Fruit fly (Drosophila melanogaster) S2 (cell line): ENCODE data around the gene ebd1.
A peak's percentile ranks its signal among the peaks of the same experiment; 100 is the strongest.

Source experiments
- CG8478 ChIP-seq: fragments of >200 bp; optimal IDR thresholded peaks from 2 replicates; lab custom pipeline; 2018
- CTCF ChIP-seq, 2 experiments: fragments of >200 bp; optimal IDR thresholded peaks; 2 replicates each; lab custom pipeline; 2018

Gene ebd1

DNA sequence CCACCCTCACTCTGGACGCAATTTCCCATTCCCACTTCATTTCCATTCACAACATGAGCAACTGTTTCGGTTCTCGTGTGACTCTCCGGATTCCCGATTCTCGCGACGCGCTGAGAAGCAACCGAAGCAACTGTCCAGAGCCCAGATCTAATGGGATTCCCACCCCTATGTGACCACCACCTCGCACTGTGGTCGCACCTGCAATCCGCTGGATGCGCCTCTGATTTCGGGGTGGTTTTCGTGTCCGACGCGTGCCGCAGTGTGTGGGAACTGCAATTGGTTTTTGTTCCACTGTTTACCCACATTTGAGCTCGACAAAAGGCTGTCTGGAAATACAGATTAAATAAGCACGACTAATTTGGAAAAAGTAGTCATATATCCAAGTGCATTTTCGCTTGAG lies 9.5 kb downstream of the ebd1 start:
- TF ChIP-seq CG8478 (no peak), CTCF (optimal IDR thresholded peaks at IDR 0.05; lab: Kevin White, UChicago) (no peak)

DNA sequence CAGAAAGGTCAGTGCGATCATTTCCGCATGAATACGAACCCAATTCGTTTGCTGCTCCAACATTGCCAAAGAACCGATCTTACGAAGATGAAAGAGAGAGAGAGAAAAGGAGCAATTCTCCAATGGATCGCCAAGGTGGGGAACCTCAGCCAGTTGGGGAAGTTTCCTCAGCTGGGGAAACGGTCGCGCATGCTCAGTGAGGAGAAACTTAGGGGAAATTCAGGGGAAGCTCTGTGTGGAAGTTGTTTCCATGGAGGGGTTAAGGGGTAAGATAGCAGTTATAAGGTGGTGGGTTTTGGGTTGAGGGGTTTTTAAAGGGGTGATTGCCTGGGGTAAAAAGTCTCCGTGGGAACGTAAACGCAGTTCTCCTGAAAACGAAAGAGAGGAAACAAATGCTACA lies 12.0 kb downstream of the ebd1 start:
- no peak for TF ChIP-seq CG8478

DNA sequence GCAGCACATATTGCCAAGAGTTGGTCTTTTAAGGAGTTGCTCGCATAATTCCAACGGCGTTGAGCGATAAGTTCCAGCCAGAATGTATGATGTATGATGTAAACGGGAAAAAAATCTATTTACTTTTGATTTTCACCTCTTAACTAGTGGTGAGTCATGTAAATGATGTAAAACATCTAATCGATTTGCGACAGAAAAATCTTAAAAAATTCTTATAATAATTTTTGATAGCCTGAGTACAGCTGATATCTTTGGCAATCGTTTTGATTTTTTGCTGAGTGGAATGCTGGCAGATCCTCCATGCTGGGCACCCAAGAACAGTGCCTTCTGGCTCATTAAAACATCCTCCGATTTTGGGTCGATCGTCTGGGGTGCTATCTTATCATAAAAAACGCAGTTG lies 18.8 kb downstream of the ebd1 start:
- TF ChIP-seq CG8478 (no peak), CTCF (optimal IDR thresholded peaks at IDR 0.05; lab: Kevin White, UChicago) (no peak)

DNA sequence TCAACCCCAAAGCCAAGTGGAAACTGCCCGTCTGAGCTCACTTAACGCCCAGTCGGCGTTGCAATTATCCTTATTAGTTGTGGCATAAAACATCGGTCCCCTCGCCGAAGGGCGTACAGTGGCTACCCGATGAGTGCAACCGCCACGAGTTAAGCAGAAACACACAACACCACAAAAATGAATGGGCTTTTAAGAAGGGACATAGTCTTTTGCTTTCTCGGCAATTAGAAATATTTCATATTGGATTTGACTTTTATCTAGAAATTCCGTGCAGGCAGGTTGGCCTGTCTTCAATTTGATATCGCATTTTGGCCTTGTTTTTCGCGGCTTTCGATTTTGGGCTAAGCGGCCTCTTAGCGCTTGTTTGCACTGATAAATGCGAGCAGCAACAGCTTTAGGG lies 21.5 kb downstream of the ebd1 start:
- TF ChIP-seq CTCF (optimal IDR thresholded peaks at IDR 0.05; lab: Kevin White, UChicago): no peak
- no peak for TF ChIP-seq CG8478

DNA sequence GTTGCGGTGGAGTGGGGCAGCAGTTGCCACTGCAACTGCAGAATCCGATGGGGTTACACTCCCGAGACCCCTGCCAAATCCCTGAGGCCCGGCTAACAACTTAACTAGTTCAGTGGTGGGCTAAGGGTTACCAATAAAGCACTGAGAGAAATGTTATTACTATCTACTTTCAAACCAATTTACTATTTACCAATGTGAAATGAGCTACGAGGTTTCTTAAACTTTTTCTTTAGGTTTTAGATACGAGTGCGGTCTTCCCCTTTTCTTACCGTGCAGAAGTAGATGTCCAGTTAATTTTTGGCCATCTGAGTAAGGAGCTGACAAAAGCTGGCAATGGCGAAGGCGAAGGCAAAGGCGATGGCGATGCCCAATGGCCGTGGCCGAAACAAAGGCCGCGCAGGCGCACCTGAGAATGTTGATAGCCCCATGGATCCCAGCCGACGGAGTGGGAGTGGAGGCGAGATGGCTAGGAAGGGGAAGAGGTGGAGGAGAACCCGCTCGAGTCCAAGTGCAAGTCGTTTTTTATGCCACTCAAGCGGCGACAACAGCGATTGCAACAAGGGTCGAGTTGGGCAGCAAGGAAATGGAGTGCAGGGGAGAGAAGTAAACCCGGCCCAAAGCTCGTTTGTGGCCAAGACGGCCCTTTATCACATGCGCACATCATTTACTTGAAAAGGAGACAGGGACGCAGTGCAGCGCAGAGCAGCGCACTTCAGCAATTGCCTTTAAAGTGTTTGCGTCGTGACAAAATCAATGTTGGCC lies 24.9 kb downstream of the ebd1 start:
- TF ChIP-seq CTCF (optimal IDR thresholded peaks at IDR 0.05; lab: Kevin White, UChicago) (no peak), CG8478 (no peak)

DNA sequence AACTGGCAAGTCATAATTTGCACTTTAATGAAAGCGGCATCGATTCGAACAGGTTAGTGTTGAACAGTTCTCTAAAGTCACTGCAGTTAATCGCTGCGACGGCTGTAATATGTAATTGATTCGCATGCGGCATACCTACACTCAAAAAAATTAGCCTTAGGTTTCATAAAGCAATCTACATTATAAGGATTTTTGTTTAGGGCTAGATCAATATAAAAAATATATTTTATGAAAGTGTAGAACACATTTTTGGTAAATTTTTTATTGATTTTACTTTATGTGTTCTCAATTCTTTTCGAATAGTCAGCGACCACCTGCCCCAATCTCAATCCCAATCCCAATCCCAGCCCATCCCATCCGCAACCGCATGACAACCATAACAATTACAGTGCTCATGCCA lies 27.1 kb downstream of the ebd1 start:
- TF ChIP-seq CG8478 (no peak), CTCF (optimal IDR thresholded peaks at IDR 0.05; lab: Kevin White, UChicago) (no peak)

DNA sequence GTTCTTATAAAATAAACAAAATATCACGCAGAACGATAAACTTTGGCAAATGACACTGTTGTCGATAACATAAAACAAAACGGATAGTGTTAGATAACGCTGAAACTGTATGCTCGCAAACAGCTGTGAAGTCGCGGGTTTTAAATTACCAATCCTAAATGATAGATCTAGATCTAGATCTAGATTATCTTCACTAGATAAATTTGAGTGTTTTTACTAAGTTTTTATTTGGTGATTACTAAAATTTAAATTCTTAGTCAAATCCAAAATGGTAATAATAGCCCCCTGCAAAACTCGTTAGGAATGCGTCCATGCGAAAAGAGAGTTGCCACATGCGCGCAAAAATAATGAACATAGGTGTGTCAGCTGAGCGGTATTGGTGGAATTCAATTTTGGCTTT lies 31.3 kb downstream of the ebd1 start, which contains the start of the genes MED30 and Rev1:
TSS of gene MED30 (minus strand) at position 71 of the 400 bp plus-strand sequence.
TSS of gene Rev1 (plus strand) at position 345 of the 400 bp plus-strand sequence.
- TF ChIP-seq CTCF (optimal IDR thresholded peaks at IDR 0.05; lab: Kevin White, UChicago) (no peak), CG8478 (no peak)

DNA sequence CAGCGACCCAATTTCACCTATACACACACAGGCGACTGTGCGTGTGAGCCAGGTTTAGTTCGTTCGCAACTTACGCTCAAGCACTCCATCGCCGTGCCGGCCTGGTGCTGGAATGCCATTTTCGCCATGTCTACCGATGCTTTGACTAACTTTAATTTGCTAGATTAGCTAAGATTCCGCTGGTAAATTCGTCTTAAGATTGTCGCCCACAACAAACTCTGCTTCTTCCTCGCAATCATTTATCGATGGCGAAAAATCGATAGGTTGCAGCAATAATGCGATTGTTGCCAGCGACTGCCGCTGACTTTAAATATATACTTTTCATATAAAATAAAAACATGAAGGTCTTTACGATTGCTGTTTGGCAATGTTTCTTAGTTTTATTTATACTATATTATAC lies 32.7 kb downstream of the ebd1 start, which contains the start of gene CG3402:
TSS of gene CG3402 (minus strand) at position 245 of the 400 bp plus-strand sequence.
- no peak for TF ChIP-seq CTCF (optimal IDR thresholded peaks at IDR 0.05; lab: Kevin White, UChicago)
- no peak for TF ChIP-seq CG8478

DNA sequence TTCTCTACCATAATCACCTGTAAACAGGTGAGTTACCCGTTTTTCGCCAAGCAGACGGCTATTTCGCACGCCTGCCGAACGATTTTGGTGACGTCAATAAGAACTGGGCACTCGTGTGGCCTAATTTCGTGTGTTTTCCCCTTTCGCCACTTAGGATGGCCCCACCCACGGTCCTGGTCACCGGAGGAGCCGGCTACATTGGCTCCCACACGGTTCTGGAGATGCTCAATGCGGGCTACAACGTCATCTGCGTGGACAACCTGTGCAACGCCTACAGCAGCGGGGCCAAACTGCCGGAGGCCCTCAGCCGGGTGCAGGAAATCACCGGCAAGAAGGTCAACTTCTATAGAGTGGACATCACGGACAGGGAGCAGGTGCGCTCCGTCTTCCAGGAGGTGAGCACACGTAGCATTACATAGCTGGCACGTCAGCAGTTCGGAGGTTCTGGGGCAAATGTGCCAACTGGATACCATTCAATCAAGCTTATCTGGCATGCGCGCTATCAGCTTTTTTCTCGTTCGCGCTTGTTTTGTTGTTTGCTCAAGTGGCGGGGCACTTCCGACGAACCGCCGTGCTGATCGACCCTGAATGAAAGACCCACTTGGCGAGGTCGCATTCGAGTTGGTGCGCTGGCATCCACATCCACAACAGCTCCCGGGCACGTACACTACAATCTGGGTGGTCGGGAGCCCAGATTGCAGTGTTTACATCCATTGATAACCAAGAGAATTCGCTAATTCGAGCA lies 36.2 kb downstream of the ebd1 start:
- TF ChIP-seq CG8478 (no peak), CTCF (optimal IDR thresholded peaks at IDR 0.05; lab: Kevin White, UChicago) (no peak)

DNA sequence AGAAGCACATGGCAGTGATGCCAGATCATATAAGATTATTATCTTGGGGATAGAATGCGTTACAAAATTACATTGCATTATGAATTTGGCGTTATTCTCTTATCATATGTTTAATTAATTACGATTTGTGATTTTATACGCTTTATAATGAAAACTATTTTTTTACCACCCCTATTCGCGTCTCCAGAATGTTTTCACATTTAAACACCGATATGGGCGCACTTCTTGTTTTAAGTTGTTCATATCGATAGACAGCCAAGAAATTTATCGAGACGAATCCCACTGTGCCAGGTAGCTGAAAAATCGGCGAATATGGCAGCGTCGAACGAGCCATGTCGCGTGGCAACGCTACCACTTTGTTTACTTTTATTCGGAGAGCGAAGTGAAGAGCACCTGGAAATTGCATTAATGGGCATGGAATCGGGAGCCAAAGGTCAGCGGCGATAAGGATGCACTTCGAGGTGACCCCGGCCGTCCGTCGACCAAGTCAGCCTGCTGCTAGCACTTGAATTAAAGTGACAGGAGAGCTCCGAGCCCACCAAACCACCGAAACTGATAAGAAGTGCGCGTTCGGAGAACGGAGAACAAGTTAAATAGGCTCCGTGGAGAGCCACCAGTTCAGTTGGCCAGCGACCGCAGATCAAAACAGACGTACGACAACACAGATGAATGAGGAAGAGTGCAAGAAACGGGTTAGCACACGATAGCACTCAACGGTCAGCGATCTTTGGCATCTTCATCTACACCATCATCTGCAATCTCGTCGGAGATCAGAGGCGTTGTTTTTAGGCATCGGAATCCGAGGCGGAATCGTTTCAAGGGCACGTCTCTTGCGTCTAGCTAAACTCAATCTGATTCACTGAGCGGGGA lies 37.0 kb downstream of the ebd1 start, which contains the start of gene Gale:
TSS of gene Gale (plus strand) at position 401 of the 870 bp plus-strand sequence.
- TF ChIP-seq CTCF (optimal IDR thresholded peaks at IDR 0.05; lab: Kevin White, UChicago): peak; percentile 58 to 59
- TF ChIP-seq CG8478: no peak

DNA sequence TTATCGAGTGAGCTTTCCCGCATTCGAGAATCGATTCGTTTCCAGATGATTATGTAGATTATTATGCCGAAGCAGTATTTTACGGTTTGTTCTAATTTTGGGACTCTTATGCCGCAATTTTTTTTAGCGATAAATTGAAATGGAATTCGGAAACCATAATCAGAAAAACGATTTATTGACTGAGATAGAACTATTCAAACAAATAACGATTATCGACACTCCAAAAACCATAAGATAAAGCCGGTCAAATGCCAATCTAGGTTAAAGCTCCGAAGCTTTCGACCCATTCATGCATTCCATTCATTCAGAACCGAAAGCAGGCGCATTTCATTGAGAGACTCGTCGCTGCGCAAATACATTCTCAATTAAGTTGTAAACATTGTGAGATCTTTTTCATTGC lies 37.8 kb downstream of the ebd1 start:
- TF ChIP-seq CG8478 (no peak), CTCF (optimal IDR thresholded peaks at IDR 0.05; lab: Kevin White, UChicago) (no peak)

DNA sequence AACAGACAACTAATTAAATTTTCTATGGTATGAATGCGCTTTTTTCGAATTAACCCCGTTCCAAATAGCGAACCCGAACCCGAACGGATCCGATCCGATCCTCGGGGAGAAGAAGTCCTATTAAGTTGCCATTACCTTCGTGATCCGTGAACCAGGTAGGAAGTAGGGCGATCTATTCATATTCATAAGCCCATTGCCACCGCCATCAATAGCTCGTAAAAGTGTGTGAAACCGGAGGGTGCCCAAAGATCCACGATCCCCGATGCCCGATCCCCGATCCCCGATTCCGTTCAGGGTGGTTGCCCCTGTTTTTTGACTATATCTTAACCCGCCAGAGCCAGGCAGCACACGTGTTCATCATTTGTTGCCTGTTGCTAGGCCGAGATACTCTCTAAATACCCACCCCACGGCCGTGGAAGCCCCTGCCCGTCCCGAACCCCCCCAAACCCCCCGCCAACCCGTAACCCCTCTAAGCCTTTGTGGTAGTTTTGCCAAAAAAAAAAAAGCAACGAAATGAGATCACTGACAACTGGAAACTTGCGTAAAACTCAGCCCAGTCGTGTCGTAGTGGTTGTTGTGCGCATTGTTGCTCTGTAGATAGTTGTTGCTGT lies 39.8 kb downstream of the ebd1 start:
- no peak for TF ChIP-seq CG8478
- no peak for TF ChIP-seq CTCF (optimal IDR thresholded peaks at IDR 0.05; lab: Kevin White, UChicago)

DNA sequence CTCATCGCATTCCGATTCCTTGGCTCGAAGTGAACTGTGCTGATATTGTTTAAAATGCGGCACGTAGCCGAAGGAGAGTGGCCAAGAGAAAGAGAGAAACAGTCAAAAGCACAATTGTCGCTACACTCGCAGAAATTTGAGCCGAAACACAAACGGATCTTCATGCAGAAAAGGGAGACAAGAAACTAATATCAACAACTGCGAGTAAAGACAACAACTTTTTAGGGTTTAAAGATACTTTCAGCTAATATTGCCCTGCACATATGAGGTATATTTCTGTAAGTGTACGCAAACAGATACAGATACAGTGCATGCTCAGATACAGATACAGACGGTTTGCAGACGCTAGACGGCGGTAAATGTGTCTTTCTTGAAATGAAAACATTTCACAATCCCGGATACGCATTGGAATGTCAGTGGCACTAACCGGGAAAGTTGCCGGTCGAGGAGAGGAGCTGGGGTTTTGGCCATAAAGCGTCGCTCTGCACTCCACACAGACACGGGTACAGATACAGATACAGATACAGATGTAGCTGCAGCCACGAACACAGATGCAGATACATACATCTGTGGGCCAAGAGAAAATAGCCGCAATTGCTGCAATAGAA lies 41.1 kb downstream of the ebd1 start:
- no peak for TF ChIP-seq CTCF (optimal IDR thresholded peaks at IDR 0.05; lab: Kevin White, UChicago)
- no peak for TF ChIP-seq CG8478
